Fruit fly (Drosophila melanogaster) S2 (cell line): Measurements from ENCODE around the gene ppk5.

Experiments
- CG8478 ChIP-seq: fragments of >200 bp; optimal IDR thresholded peaks from 2 replicates; lab custom pipeline; 2018
- CTCF ChIP-seq, 2 experiments: fragments of >200 bp; optimal IDR thresholded peaks; 2 replicates each; lab custom pipeline; 2018

DNA sequence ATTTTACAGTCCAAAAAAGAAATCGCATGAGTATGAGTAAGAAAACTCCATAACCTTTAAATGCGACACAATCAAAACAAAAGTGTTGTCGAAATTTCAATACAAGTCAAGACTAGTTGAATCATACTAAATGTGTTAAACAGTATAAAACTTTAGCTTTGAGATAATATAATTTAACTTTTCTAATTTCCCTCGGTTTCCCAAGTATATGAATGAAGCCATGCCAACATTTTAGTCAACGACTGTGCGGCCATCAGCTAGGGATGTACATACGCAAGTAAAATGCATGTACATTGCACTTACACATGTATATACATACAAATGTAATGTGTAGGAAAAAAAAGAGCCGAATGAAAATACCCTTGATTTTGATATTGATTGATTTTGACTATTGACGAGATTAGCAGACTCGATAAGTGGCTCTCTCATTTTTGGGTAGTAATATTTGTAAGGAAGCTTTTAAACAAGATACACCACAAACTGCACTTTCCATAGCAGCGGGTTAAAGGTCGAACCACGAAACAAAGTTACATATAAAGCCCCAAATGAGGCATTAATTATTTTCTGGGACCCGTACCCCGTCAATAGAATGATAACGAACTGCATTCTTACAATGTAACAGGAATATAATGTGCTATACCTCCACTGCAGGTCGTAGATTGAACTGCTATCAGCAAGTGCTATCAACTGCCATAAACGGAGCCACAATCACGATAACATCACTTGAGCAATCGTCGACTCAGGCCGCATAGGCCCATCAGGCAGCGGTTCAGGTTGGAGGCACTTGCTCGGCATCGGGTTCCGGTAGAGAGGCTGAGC is 10.2 kb upstream of the ppk5 start:
- TF ChIP-seq CTCF (optimal IDR thresholded peaks at IDR 0.05; lab: Kevin White, UChicago) = no peak
- TF ChIP-seq CG8478 = no peak
